Worm (Caenorhabditis elegans) whole organism, L3 larva: Measurements from ENCODE around the gene T26C5.5.
A peak's percentile ranks its signal among the peaks of the same experiment; 100 is the strongest.

Experiments
- R02D3.7 ChIP-seq: fragments of 150-350 bp; optimal IDR thresholded peaks from 2 replicates; lab custom pipeline; 2014; ENCODE audit warnings: missing biosample characterization, missing genetic modification characterization
- ZK546.5 ChIP-seq: sonication (generic microtip); optimal IDR thresholded peaks from 2 replicates; lab custom pipeline; 2017; ENCODE audit warnings: missing biosample characterization, missing genetic modification characterization
- aly-2 ChIP-seq: fragments of 150-350 bp; optimal IDR thresholded peaks from 2 replicates; lab custom pipeline; 2014; ENCODE audit warnings: missing biosample characterization, missing genetic modification characterization
- ama-1 ChIP-seq: fragments of 150-350 bp; optimal IDR thresholded peaks from 2 replicates; lab custom pipeline; 2018
- ceh-28 ChIP-seq: fragments of 150-350 bp; optimal IDR thresholded peaks from 2 replicates; lab custom pipeline; 2014; ENCODE audit warnings: missing biosample characterization, missing genetic modification reagents, missing genetic modification characterization
- daf-12 ChIP-seq: fragments of 150-350 bp; optimal IDR thresholded peaks from 2 replicates; lab custom pipeline; 2014; ENCODE audit warnings: missing biosample characterization, missing genetic modification reagents, missing genetic modification characterization
- egl-27 ChIP-seq: sonication (generic microtip); optimal IDR thresholded peaks from 4 replicates; lab custom pipeline; 2017; ENCODE audit warnings: missing biosample characterization, missing genetic modification reagents, missing genetic modification characterization
- elt-1 ChIP-seq: fragments of 150-350 bp; optimal IDR thresholded peaks from 2 replicates; lab custom pipeline; 2014; ENCODE audit warnings: missing biosample characterization, missing genetic modification characterization
- fos-1 ChIP-seq: fragments of 150-350 bp; optimal IDR thresholded peaks from 2 replicates; lab custom pipeline; 2014; ENCODE audit warnings: missing biosample characterization, missing genetic modification characterization
- hmg-11 ChIP-seq: sonication (generic microtip); optimal IDR thresholded peaks from 2 replicates; lab custom pipeline; 2016; ENCODE audit warnings: missing genetic modification characterization, missing compliant biosample characterization
- lin-39 ChIP-seq: fragments of 150-350 bp; optimal IDR thresholded peaks from 2 replicates; lab custom pipeline; 2018; ENCODE audit warnings: missing biosample characterization, missing genetic modification reagents, missing genetic modification characterization
- lsy-12 ChIP-seq: sonication (generic microtip); optimal IDR thresholded peaks from 2 replicates; lab custom pipeline; 2016; ENCODE audit warnings: mild to moderate bottlenecking, missing genetic modification characterization, missing compliant biosample characterization
- mdl-1 ChIP-seq: fragments of 150-350 bp; optimal IDR thresholded peaks from 2 replicates; lab custom pipeline; 2014; ENCODE audit warnings: missing biosample characterization, missing genetic modification characterization
- nfya-1 ChIP-seq: sonication (generic microtip); optimal IDR thresholded peaks from 2 replicates; lab custom pipeline; 2017; ENCODE audit warnings: missing genetic modification characterization, mild to moderate bottlenecking, missing compliant biosample characterization, antibody characterized with exemption, moderate library complexity; ENCODE audit not compliant: insufficient read depth
- nhr-11 ChIP-seq: fragments of 150-350 bp; optimal IDR thresholded peaks from 2 replicates; lab custom pipeline; 2014; ENCODE audit warnings: missing biosample characterization, missing genetic modification characterization
- nhr-23 ChIP-seq: fragments of 150-350 bp; optimal IDR thresholded peaks from 2 replicates; lab custom pipeline; 2014; ENCODE audit warnings: missing biosample characterization, missing genetic modification reagents, missing genetic modification characterization
- nhr-237 ChIP-seq: fragments of 150-350 bp; optimal IDR thresholded peaks from 2 replicates; lab custom pipeline; 2014; ENCODE audit warnings: missing biosample characterization, missing genetic modification characterization
- nhr-25 ChIP-seq: sonication (generic microtip); optimal IDR thresholded peaks from 2 replicates; lab custom pipeline; 2017; ENCODE audit warnings: missing biosample characterization, missing genetic modification characterization
- nhr-28 ChIP-seq: fragments of 150-350 bp; optimal IDR thresholded peaks from 2 replicates; lab custom pipeline; 2014; ENCODE audit warnings: missing biosample characterization, missing genetic modification characterization
- nhr-43 ChIP-seq: sonication (generic microtip); optimal IDR thresholded peaks from 2 replicates; lab custom pipeline; 2016; ENCODE audit warnings: mild to moderate bottlenecking, missing genetic modification characterization, missing compliant biosample characterization; ENCODE audit not compliant: poor library complexity, severe bottlenecking
- nhr-67 ChIP-seq: fragments of 150-350 bp; optimal IDR thresholded peaks from 2 replicates; lab custom pipeline; 2014; ENCODE audit warnings: missing biosample characterization, missing genetic modification characterization
- nhr-76 ChIP-seq: fragments of 150-350 bp; sonication (generic microtip); optimal IDR thresholded peaks from 5 replicates; lab custom pipeline; 2014; ENCODE audit warnings: missing biosample characterization, missing genetic modification characterization
- nhr-77 ChIP-seq: fragments of 150-350 bp; optimal IDR thresholded peaks from 2 replicates; lab custom pipeline; 2014; ENCODE audit warnings: missing biosample characterization, missing genetic modification characterization
- pha-4 ChIP-seq: fragments of 150-350 bp; optimal IDR thresholded peaks from 2 replicates; lab custom pipeline; 2014; ENCODE audit warnings: missing biosample characterization, missing genetic modification reagents, missing genetic modification characterization
- tbx-2 ChIP-seq: sonication (generic microtip); optimal IDR thresholded peaks from 2 replicates; lab custom pipeline; 2016; ENCODE audit warnings: mild to moderate bottlenecking, missing genetic modification characterization, missing compliant biosample characterization
- unc-62 ChIP-seq: fragments of 150-350 bp; sonication (generic microtip); optimal IDR thresholded peaks from 4 replicates; lab custom pipeline; 2014; ENCODE audit warnings: missing biosample characterization, missing genetic modification reagents, missing genetic modification characterization
- zag-1 ChIP-seq: fragments of 150-350 bp; optimal IDR thresholded peaks from 2 replicates; lab custom pipeline; 2014; ENCODE audit warnings: missing biosample characterization, missing genetic modification characterization
- ztf-11 ChIP-seq: fragments of 150-350 bp; optimal IDR thresholded peaks from 2 replicates; lab custom pipeline; 2014; ENCODE audit warnings: missing biosample characterization, missing genetic modification characterization
- ztf-4 ChIP-seq: fragments of 150-350 bp; optimal IDR thresholded peaks from 2 replicates; lab custom pipeline; 2014; ENCODE audit warnings: missing biosample characterization, missing genetic modification characterization

Gene T26C5.5

DNA sequence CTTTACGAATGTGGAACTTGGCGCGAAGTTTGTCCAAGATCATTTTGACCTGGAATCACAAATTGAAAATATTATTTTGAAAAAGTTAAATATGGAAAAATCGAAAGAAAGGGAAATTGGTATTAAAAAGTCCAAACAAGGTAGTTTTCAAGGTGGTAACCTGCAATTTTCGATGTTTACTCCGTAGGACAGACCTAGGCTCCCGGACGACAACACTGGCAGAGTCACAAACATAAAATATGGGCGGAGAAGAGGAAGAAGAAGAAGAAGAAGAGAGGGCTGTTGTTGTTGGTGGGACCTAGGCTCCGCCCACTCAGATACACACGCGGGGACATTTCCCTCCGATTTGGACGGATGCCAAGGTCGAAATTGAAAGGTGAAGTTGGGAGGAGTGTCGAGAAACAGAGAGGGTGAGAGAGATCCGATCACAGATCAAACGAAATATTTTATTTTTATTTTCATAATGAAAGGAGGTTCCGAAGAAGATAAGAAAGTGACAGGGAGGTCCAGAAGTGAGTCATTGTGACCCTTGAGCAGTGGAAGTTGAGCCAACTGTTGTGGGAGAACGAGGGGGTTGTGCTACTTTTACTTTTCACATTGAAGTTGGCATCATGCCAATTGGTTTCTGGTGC lies 15.5 kb upstream of the T26C5.5 start, which contains the start of gene aqp-2:
Gene aqp-2 (minus strand): TSS at position 51 of the 632 bp plus-strand sequence.
- TF ChIP-seq nfya-1 (tag; lab: Kevin White, UChicago) (peak; percentile 34), ZK546.5 (tag; lab: Kevin White, UChicago) (no peak), ama-1 (lab: Kevin White, UChicago) (peak; percentile 18), lin-39 (tag; lab: Kevin White, UChicago) (peak; percentile 59), elt-1 (peak; percentile 2), nhr-28 (tag; lab: Kevin White, UChicago) (no peak), mdl-1 (tag; lab: Kevin White, UChicago) (no peak), hmg-11 (tag; lab: Kevin White, UChicago) (no peak), R02D3.7 (no peak)

DNA sequence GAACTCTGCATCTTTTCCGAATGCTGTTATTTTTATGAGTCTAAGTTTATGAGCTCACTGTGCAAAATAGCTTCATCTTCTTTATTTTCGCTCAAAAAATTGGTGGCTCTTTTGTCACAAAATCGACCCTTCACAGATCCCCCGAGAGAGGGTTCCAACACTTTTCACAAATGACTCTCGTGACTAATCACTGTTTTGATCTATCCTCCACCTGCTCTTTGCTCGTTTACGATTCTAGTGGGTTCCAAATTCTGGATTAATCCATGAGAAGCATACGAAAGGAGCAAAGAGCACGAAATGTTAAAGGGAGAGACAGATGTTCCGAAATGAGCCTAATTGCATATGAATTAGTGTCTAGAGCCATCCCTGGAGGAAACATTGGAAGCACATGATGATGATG lies 14.9 kb upstream of the T26C5.5 start:
- TF ChIP-seq ztf-11 (tag; lab: Kevin White, UChicago) (no peak), ztf-4 (tag; lab: Kevin White, UChicago) (no peak), lin-39 (tag; lab: Kevin White, UChicago) (peak; percentile 52)

DNA sequence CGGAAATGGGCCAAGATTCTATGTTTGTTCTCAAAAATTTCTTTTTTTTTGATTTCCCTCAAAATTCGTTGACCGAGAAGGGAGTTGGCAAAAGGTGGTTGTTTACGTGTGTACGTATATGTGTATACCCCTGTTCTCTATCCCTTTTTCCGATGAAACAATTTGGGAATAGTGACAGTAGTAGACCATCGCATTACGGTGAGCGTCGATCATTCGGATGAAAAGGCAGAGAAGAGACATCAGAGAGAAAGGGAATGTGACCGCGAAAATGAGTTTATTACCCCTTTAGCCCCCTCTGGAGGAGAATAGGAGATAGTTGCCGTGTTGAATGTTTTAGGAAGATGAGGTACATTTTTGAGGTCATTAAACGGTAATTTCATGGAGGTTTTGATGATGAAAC lies 13.5 kb upstream of the T26C5.5 start:
- TF ChIP-seq aly-2 (tag; lab: Kevin White, UChicago) (no peak), nhr-23 (tag; lab: Kevin White, UChicago) (peak; percentile 24)

DNA sequence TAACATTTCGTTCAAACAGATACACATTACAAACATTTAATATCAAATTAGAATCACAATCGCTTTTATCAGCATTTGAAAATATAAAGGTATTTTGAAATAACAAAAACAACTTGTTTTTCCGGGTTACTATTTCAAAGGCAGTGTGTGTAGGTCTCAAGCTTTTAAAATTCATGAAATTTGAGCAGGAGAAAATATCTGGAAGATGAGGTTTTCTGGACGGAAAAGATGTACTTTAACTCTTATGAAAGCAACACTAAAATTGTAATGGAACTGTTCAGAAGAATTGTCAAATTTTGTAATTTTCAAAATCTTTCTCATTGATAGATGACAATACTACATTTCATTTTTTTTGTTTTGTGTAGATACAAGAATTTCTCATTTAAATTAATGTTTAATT lies 12.0 kb upstream of the T26C5.5 start:
- TF ChIP-seq daf-12, result no peak
- no peak for TF ChIP-seq nhr-76 (tag; lab: Kevin White, UChicago)
- no peak for TF ChIP-seq nhr-11 (tag; lab: Kevin White, UChicago)

DNA sequence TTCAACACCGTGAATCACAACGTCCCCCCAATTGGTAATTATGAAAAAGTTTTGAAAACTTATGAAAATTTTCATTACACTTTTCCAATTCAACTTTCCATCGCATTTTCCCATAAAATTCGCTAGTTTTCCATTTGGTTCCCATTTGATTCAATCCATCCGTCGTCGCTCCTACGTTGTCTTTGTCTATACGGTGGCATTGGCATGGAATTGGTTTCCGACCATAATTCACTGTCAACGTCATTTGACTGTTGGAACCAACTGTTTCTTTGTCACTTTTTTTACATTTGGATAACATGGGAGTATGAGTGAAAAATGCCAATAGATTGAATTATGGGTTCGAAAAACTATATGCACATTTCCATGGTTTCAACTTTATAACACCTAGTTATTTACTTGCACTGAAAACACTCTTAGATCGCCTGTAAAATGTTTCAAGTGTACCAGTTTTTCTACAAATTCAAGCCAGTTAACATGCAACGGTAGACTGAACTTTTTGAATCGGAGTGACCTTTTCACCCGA lies 11.5 kb upstream of the T26C5.5 start:
- no peak for TF ChIP-seq nhr-23 (tag; lab: Kevin White, UChicago)

DNA sequence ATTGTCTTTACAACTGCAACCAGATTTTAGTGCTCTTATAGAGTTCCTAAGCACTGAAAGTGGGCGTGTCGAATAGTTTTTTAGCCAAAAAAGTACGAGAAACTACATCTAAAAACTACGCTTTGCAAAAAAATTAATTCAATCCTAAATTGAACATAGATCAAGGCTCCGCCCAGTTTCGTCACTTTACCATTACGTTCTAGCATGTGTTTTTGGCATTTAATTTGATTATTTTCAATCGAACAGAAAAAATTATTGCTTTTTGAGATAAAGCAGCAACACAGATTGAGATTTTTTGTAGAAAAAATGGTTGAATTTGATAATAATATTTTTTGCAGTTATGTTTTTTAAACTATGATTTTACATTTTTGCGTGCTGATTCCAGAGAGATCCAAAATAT lies 7.6 kb upstream of the T26C5.5 start, which contains the start of gene nlp-82:
Gene nlp-82 (minus strand): TSS at position 101 of the 400 bp plus-strand sequence.
- TF ChIP-seq unc-62 (GFP tag; lab: Kevin White, UChicago) (no peak), nhr-67 (tag; lab: Kevin White, UChicago) (no peak), nhr-237 (no peak), ceh-28 (tag; lab: Kevin White, UChicago) (no peak), pha-4 (tag; lab: Kevin White, UChicago) (no peak), lsy-12 (tag; lab: Kevin White, UChicago) (no peak), zag-1 (tag; lab: Kevin White, UChicago) (no peak), egl-27 (tag; lab: Kevin White, UChicago) (no peak), nhr-77 (tag; lab: Kevin White, UChicago) (no peak), tbx-2 (tag; lab: Kevin White, UChicago) (no peak), fos-1 (no peak), nhr-28 (tag; lab: Kevin White, UChicago) (no peak)
- TF ChIP-seq, all 47 proteins: peak for 0

DNA sequence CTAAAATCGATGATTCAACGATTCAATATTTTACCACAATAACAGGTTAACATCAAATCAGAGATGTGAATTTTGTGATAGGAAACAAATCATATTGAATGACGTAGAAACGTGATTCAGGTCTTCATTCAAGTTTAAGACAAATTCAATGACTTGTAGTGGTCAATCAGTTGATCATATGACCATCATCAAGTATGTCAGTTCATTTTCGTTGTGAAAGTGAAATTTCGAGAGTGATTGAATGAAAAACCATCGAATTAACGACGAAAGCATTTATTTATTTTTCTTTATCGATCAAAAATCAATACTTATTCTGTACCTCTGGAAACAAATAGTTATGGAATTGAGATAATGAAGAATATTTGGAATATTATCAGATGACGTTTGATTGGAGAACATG lies 5.0 kb upstream of the T26C5.5 start:
- TF ChIP-seq nhr-77 (tag; lab: Kevin White, UChicago) (no peak), nhr-43 (tag; lab: Kevin White, UChicago) (no peak), aly-2 (tag; lab: Kevin White, UChicago) (no peak), nhr-25 (tag; lab: Kevin White, UChicago) (peak; percentile 19), nhr-23 (tag; lab: Kevin White, UChicago) (no peak)
